Fruit fly (Drosophila melanogaster) whole organism, pupa: ENCODE results near the gene CG8641.

Experiments
- CG10348 ChIP-seq: fragments of 200-800 bp; sonication (Bioruptor generic); IDR thresholded peaks from 2 replicates; pipeline ENCODE4 v1.3.6; 2022; ENCODE audit warnings: missing biosample characterization, missing genetic modification characterization
- D1 ChIP-seq: fragments of 200-800 bp; sonication (Bioruptor generic); optimal IDR thresholded peaks from 2 replicates; lab custom pipeline; 2018; ENCODE audit warnings: missing biosample characterization, mild to moderate bottlenecking, missing genetic modification characterization, moderate library complexity
- EcR ChIP-seq: fragments of 200-800 bp; sonication (Bioruptor generic); optimal IDR thresholded peaks from 3 replicates; lab custom pipeline; 2019; ENCODE audit warnings: missing biosample characterization, missing genetic modification characterization, mild to moderate bottlenecking, moderate library complexity, missing genetic modification reagents
- Ets98B ChIP-seq: fragments of 200-800 bp; sonication (Bioruptor generic); IDR thresholded peaks from 2 replicates; pipeline ENCODE4 v1.3.6; 2022; ENCODE audit warnings: missing biosample characterization, missing genetic modification characterization
- fd96Ca ChIP-seq: fragments of 200-800 bp; sonication (Bioruptor generic); IDR thresholded peaks from 3 replicates; pipeline ENCODE4 v1.3.6; 2022; ENCODE audit warnings: missing biosample characterization, missing genetic modification characterization

DNA sequence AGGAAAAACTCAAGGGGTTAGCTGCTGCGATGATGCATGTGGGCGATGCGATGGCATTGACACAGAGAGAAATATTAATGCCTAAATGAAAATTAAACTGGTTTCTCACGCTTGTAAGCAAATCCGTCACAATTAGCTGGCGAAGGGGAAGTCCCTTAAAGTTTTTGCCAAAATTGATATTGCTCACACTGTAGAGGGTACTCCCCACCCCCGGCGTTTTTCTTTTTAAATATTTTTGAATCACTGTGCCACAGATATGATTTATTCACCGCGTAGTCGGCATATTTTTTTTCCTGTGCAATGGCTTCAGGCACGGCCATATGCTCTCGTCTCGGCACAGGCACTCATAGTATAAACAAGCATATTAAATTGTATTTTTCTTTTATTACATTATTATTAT, 10.1 kb upstream of the CG8641 start:
- TF ChIP-seq Ets98B (no peak), fd96Ca (GFP tag; lab: Robert Waterston, UW) (no peak), EcR (GFP tag; lab: Kevin White, UChicago) (no peak), D1 (tag; lab: Kevin White, UChicago) (no peak), CG10348 (GFP tag; lab: Robert Waterston, UW) (no peak)
